Fruit fly (Drosophila melanogaster) whole organism, prepupa: ENCODE data around the gene ctp.
A peak's percentile ranks its signal among the peaks of the same experiment; 100 is the strongest.

Source experiments
- Blimp-1 ChIP-seq: fragments of 200-800 bp; sonication (Bioruptor generic); optimal IDR thresholded peaks from 3 replicates; lab custom pipeline; 2017; ENCODE audit warnings: missing biosample characterization, missing genetic modification characterization, mild to moderate bottlenecking, moderate library complexity, missing genetic modification reagents
- CG10631 ChIP-seq: fragments of 200-800 bp; sonication (Bioruptor generic); optimal IDR thresholded peaks from 2 replicates; lab custom pipeline; 2016; ENCODE audit warnings: missing biosample characterization, missing genetic modification characterization
- CG11294 ChIP-seq: fragments of 200-800 bp; sonication (Bioruptor generic); IDR thresholded peaks from 2 replicates; pipeline ENCODE4 v1.3.6; 2022; ENCODE audit warnings: missing biosample characterization, missing genetic modification characterization
- CG11762 ChIP-seq: fragments of 200-800 bp; sonication (Bioruptor generic); optimal IDR thresholded peaks from 3 replicates; lab custom pipeline; 2016; ENCODE audit warnings: missing biosample characterization, missing genetic modification characterization; ENCODE audit not compliant: insufficient read depth
- CG11902 ChIP-seq: fragments of 200-800 bp; sonication (Bioruptor generic); optimal IDR thresholded peaks from 3 replicates; lab custom pipeline; 2016; ENCODE audit warnings: missing biosample characterization, missing genetic modification characterization
- CG1621 ChIP-seq: fragments of 200-800 bp; sonication (Bioruptor generic); optimal IDR thresholded peaks from 3 replicates; lab custom pipeline; 2018; ENCODE audit warnings: missing biosample characterization, mild to moderate bottlenecking, missing genetic modification characterization
- CG16779 ChIP-seq: fragments of 200-800 bp; sonication (Bioruptor generic); optimal IDR thresholded peaks from 3 replicates; lab custom pipeline; 2017; ENCODE audit warnings: missing biosample characterization, mild to moderate bottlenecking, missing genetic modification characterization
- CG31627 ChIP-seq: fragments of 200-800 bp; sonication (Bioruptor generic); optimal IDR thresholded peaks from 3 replicates; lab custom pipeline; 2016; ENCODE audit warnings: missing biosample characterization, missing genetic modification characterization
- CG32006 ChIP-seq: fragments of 200-800 bp; sonication (Bioruptor generic); optimal IDR thresholded peaks from 3 replicates; lab custom pipeline; 2017; ENCODE audit warnings: missing biosample characterization, mild to moderate bottlenecking, missing genetic modification characterization
- CG34406 ChIP-seq: fragments of 200-800 bp; sonication (Bioruptor generic); optimal IDR thresholded peaks from 3 replicates; lab custom pipeline; 2016; ENCODE audit warnings: missing biosample characterization, missing genetic modification characterization
- CG3919 ChIP-seq: fragments of 200-800 bp; sonication (Bioruptor generic); optimal IDR thresholded peaks from 3 replicates; lab custom pipeline; 2016; ENCODE audit warnings: missing biosample characterization, missing genetic modification characterization
- CG4318 ChIP-seq: fragments of 200-800 bp; sonication (Bioruptor generic); optimal IDR thresholded peaks from 3 replicates; lab custom pipeline; 2017; ENCODE audit warnings: missing biosample characterization, mild to moderate bottlenecking, missing genetic modification characterization
- CG6163 ChIP-seq: fragments of 200-800 bp; sonication (Bioruptor generic); IDR thresholded peaks from 3 replicates; pipeline ENCODE4 v1.3.6; 2022; ENCODE audit warnings: missing biosample characterization, missing genetic modification characterization
- CG6276 ChIP-seq: fragments of 200-800 bp; sonication (Bioruptor generic); optimal IDR thresholded peaks from 2 replicates; lab custom pipeline; 2017; ENCODE audit warnings: missing biosample characterization, mild to moderate bottlenecking, missing genetic modification characterization
- CG6792 ChIP-seq: fragments of 200-800 bp; sonication (Bioruptor generic); optimal IDR thresholded peaks from 3 replicates; lab custom pipeline; 2016; ENCODE audit warnings: missing biosample characterization, missing genetic modification characterization
- CG6808 ChIP-seq: fragments of 200-800 bp; sonication (Bioruptor generic); optimal IDR thresholded peaks from 3 replicates; lab custom pipeline; 2017; ENCODE audit warnings: missing biosample characterization, missing genetic modification characterization, mild to moderate bottlenecking, moderate library complexity, missing genetic modification reagents
- CG6854 ChIP-seq: fragments of 200-800 bp; sonication (Bioruptor generic); optimal IDR thresholded peaks from 2 replicates; lab custom pipeline; 2017; ENCODE audit warnings: missing biosample characterization, mild to moderate bottlenecking, missing genetic modification characterization
- CG7368 ChIP-seq: fragments of 200-800 bp; sonication (Bioruptor generic); optimal IDR thresholded peaks from 3 replicates; lab custom pipeline; 2016; ENCODE audit warnings: missing biosample characterization, missing genetic modification characterization
- CG8119 ChIP-seq: fragments of 200-800 bp; sonication (Bioruptor generic); IDR thresholded peaks from 3 replicates; pipeline ENCODE4 v1.3.6; 2022; ENCODE audit warnings: missing biosample characterization, missing genetic modification characterization
- CG8319 ChIP-seq: fragments of 200-800 bp; sonication (Bioruptor generic); optimal IDR thresholded peaks from 3 replicates; lab custom pipeline; 2016; ENCODE audit warnings: missing biosample characterization, missing genetic modification characterization
- CG8632 ChIP-seq: fragments of 200-800 bp; sonication (Bioruptor generic); optimal IDR thresholded peaks from 3 replicates; lab custom pipeline; 2016; ENCODE audit warnings: missing biosample characterization, missing genetic modification characterization
- CG9139 ChIP-seq: fragments of 200-800 bp; sonication (Bioruptor generic); optimal IDR thresholded peaks from 3 replicates; lab custom pipeline; 2017; ENCODE audit warnings: missing biosample characterization, mild to moderate bottlenecking, missing genetic modification characterization
- Eip75B ChIP-seq: fragments of 200-800 bp; sonication (Bioruptor generic); optimal IDR thresholded peaks from 3 replicates; lab custom pipeline; 2016; ENCODE audit warnings: missing biosample characterization, missing genetic modification characterization
- Eip78C ChIP-seq: fragments of 200-800 bp; sonication (Bioruptor generic); peaks from one replicate; lab custom pipeline; 2016; ENCODE audit warnings: missing biosample characterization, missing genetic modification characterization
- Eip93F ChIP-seq: fragments of 200-800 bp; sonication (Bioruptor generic); optimal IDR thresholded peaks from 2 replicates; lab custom pipeline; 2016; ENCODE audit warnings: missing biosample characterization, mild to moderate bottlenecking, missing genetic modification characterization
- Ets21C ChIP-seq: fragments of 200-800 bp; sonication (Bioruptor generic); optimal IDR thresholded peaks from 3 replicates; lab custom pipeline; 2016; ENCODE audit warnings: missing biosample characterization, missing genetic modification characterization
- Ets96B ChIP-seq: fragments of 200-800 bp; optimal IDR thresholded peaks from 2 replicates; lab custom pipeline; 2019; ENCODE audit warnings: missing biosample characterization, mild to moderate bottlenecking, missing genetic modification characterization, moderate library complexity
- Gug ChIP-seq: fragments of 200-800 bp; sonication (Bioruptor generic); IDR thresholded peaks from 2 replicates; pipeline ENCODE4 v1.3.6; 2022; ENCODE audit warnings: missing biosample characterization, missing genetic modification characterization
- Hr38 ChIP-seq: sonication (Bioruptor generic); optimal IDR thresholded peaks from 2 replicates; lab custom pipeline; 2016; ENCODE audit warnings: missing biosample characterization, missing genetic modification characterization
- Hr39 ChIP-seq: fragments of 200-800 bp; sonication (Bioruptor generic); optimal IDR thresholded peaks from 2 replicates; lab custom pipeline; 2016; ENCODE audit warnings: missing biosample characterization, missing genetic modification characterization
- Hr4 ChIP-seq: fragments of 200-800 bp; sonication (Bioruptor generic); optimal IDR thresholded peaks from 3 replicates; lab custom pipeline; 2016; ENCODE audit warnings: missing biosample characterization, missing genetic modification characterization
- OdsH ChIP-seq: fragments of 200-800 bp; sonication (Bioruptor generic); optimal IDR thresholded peaks from 3 replicates; lab custom pipeline; 2016; ENCODE audit warnings: missing biosample characterization, missing genetic modification characterization
- Smox ChIP-seq: fragments of 200-800 bp; sonication (Bioruptor generic); optimal IDR thresholded peaks from 3 replicates; lab custom pipeline; 2016; ENCODE audit warnings: missing biosample characterization, missing genetic modification characterization
- Sox102F ChIP-seq: fragments of 200-800 bp; sonication (Bioruptor generic); optimal IDR thresholded peaks from 2 replicates; lab custom pipeline; 2016; ENCODE audit warnings: missing biosample characterization, mild to moderate bottlenecking, missing genetic modification characterization
- Sox14 ChIP-seq: fragments of 200-800 bp; sonication (Bioruptor generic); optimal IDR thresholded peaks from 3 replicates; lab custom pipeline; 2016; ENCODE audit warnings: missing biosample characterization, missing genetic modification characterization
- acj6 ChIP-seq: fragments of 200-800 bp; sonication (Bioruptor generic); optimal IDR thresholded peaks from 3 replicates; lab custom pipeline; 2016; ENCODE audit warnings: missing biosample characterization, missing genetic modification characterization
- cyc ChIP-seq: fragments of 200-800 bp; sonication (Bioruptor generic); optimal IDR thresholded peaks from 3 replicates; lab custom pipeline; 2016; ENCODE audit warnings: missing biosample characterization, missing genetic modification characterization
- dac ChIP-seq: fragments of 200-800 bp; sonication (Bioruptor generic); optimal IDR thresholded peaks from 2 replicates; lab custom pipeline; 2017; ENCODE audit warnings: missing biosample characterization, mild to moderate bottlenecking, missing genetic modification characterization
- dsx ChIP-seq: fragments of 200-800 bp; optimal IDR thresholded peaks from 3 replicates; lab custom pipeline; 2019; ENCODE audit warnings: missing biosample characterization, mild to moderate bottlenecking, missing genetic modification characterization, moderate library complexity; ENCODE audit not compliant: poor library complexity, severe bottlenecking
- eg ChIP-seq: fragments of 200-800 bp; sonication (Bioruptor generic); IDR thresholded peaks from 3 replicates; pipeline ENCODE4 v1.3.6; 2022; ENCODE audit warnings: missing biosample characterization, missing genetic modification characterization
- esn ChIP-seq: fragments of 200-800 bp; sonication (Bioruptor generic); optimal IDR thresholded peaks from 2 replicates; lab custom pipeline; 2016; ENCODE audit warnings: missing biosample characterization, mild to moderate bottlenecking, missing genetic modification characterization, moderate library complexity
- fd59A ChIP-seq: fragments of 200-800 bp; sonication (Bioruptor generic); optimal IDR thresholded peaks from 2 replicates; lab custom pipeline; 2017; ENCODE audit warnings: missing biosample characterization, mild to moderate bottlenecking, missing genetic modification characterization, missing genetic modification reagents
- fd85E ChIP-seq: fragments of 200-800 bp; sonication (Bioruptor generic); optimal IDR thresholded peaks from 3 replicates; lab custom pipeline; 2016; ENCODE audit warnings: missing biosample characterization, missing genetic modification characterization
- fkh ChIP-seq: fragments of 200-800 bp; sonication (Bioruptor generic); optimal IDR thresholded peaks from 3 replicates; lab custom pipeline; 2017; ENCODE audit warnings: missing biosample characterization, mild to moderate bottlenecking, missing genetic modification characterization, moderate library complexity
- lz ChIP-seq: fragments of 200-800 bp; sonication (Bioruptor generic); optimal IDR thresholded peaks from 3 replicates; lab custom pipeline; 2016; ENCODE audit warnings: missing biosample characterization, missing genetic modification characterization
- pdm3 ChIP-seq: fragments of 200-800 bp; sonication (Bioruptor generic); optimal IDR thresholded peaks from 3 replicates; lab custom pipeline; 2016; ENCODE audit warnings: missing biosample characterization, missing genetic modification characterization
- salr ChIP-seq, 2 experiments: fragments of 200-800 bp; sonication (Bioruptor generic); optimal IDR thresholded peaks; 3 replicates each; lab custom pipeline; 2016 to 2018; ENCODE audit warnings: missing biosample characterization in 2 of 2, missing genetic modification characterization in 2 of 2, mild to moderate bottlenecking in 1 of 2
- spab ChIP-seq: fragments of 200-800 bp; sonication (Bioruptor generic); optimal IDR thresholded peaks from 2 replicates; lab custom pipeline; 2017; ENCODE audit warnings: missing biosample characterization, mild to moderate bottlenecking, missing genetic modification characterization, missing genetic modification reagents
- svp ChIP-seq: fragments of 200-800 bp; sonication (Bioruptor generic); peaks from one replicate; lab custom pipeline; 2016; ENCODE audit warnings: missing biosample characterization, missing genetic modification characterization
- topi ChIP-seq: fragments of 200-800 bp; sonication (Bioruptor generic); optimal IDR thresholded peaks from 3 replicates; lab custom pipeline; 2016; ENCODE audit warnings: missing biosample characterization, missing genetic modification characterization
- vri ChIP-seq: fragments of 200-800 bp; sonication (Bioruptor generic); optimal IDR thresholded peaks from 3 replicates; lab custom pipeline; 2016; ENCODE audit warnings: missing biosample characterization, mild to moderate bottlenecking, missing genetic modification characterization

The ctp gene

DNA sequence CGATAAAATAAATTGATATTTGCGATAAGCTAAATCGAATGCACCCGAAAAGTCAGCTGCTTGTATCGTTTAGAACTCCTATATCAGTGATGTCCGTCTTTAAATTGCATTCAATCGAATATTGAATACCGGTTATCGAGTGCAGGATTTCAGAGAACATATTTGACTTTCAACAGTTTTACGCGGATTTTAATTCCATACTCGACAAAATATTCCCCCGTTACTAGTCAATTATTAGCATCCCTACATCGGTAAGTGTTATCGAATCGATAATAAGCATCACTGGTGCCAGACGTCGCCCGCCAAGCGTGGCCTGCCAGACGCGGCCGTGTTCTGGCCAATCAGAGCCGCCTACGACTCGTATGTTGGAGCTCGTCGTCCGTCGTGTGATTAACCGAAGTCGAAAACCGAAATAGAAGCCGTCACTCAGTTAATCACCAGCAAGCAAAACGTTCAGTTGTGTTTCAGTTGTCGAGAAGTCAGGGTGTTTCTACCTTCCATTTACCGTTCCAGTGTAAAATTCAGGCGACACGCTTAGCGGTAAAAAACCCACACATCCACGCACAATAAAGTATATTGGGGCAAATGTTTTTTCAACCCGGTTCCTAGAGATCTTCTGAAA lies at the start of gene ctp:
Gene ctp, plus strand, starts transcription at position 23 of the 622 bp plus-strand sequence.
- TF ChIP-seq Ets96B (tag; lab: Kevin White, UChicago): peak; percentile 15
- peak; percentile 44 for TF ChIP-seq acj6 (GFP tag; lab: Kevin White, UChicago)
- TF ChIP-seq Ets21C (GFP tag; lab: Kevin White, UChicago): no peak
- TF ChIP-seq fd85E (GFP tag; lab: Kevin White, UChicago): peak; percentile 16
- peak; percentile 43 for TF ChIP-seq CG31627 (GFP tag; lab: Kevin White, UChicago)
- TF ChIP-seq lz (GFP tag; lab: Kevin White, UChicago): peak; percentile 33
- peak; percentile 47 for TF ChIP-seq CG6854 (GFP tag; lab: Kevin White, UChicago)
- peak; percentile 29 for TF ChIP-seq CG6792
- TF ChIP-seq spab (GFP tag; lab: Kevin White, UChicago): no peak
- peak; percentile 60 for TF ChIP-seq vri (GFP tag; lab: Kevin White, UChicago)
- no peak for TF ChIP-seq CG11762 (GFP tag; lab: Kevin White, UChicago)
- TF ChIP-seq CG6808 (GFP tag; lab: Kevin White, UChicago): peak; percentile 34
- peak; percentile 60 for TF ChIP-seq esn (GFP tag; lab: Kevin White, UChicago)
- TF ChIP-seq eg: peak; percentile 52; the same call in 1 of the 3 replicates
- no peak for TF ChIP-seq CG1621 (tag; lab: Kevin White, UChicago)
- no peak for TF ChIP-seq Eip93F (GFP tag; lab: Kevin White, UChicago)
- peak; percentile 66 for TF ChIP-seq Eip78C (GFP tag; lab: Kevin White, UChicago)
- peak; percentile 59 for TF ChIP-seq Sox102F
- peak; percentile 35 for TF ChIP-seq CG3919 (GFP tag; lab: Kevin White, UChicago)
- no peak for TF ChIP-seq salr (GFP tag; optimal IDR thresholded peaks at IDR 0.05; lab: Kevin White, UChicago)
- no peak for TF ChIP-seq fd59A (GFP tag; lab: Kevin White, UChicago)
- TF ChIP-seq Hr39 (GFP tag; lab: Kevin White, UChicago): peak; percentile 43
- peak; percentile 18 for TF ChIP-seq cyc (GFP tag; lab: Kevin White, UChicago)
- peak; percentile 38 for TF ChIP-seq topi
- peak; percentile 43 for TF ChIP-seq OdsH (GFP tag; lab: Kevin White, UChicago)
- TF ChIP-seq Gug: 0 out of 2 replicates have a peak, but pooled peaks have one; percentile 10
- TF ChIP-seq CG8119: 0 out of 3 replicates have a peak, but pooled peaks have one; percentile 24
- TF ChIP-seq CG4318 (GFP tag; lab: Kevin White, UChicago): no peak
- no peak for TF ChIP-seq CG11294 (GFP tag; lab: Robert Waterston, UW)
- peak; percentile 46 for TF ChIP-seq Smox (GFP tag; lab: Kevin White, UChicago)
- TF ChIP-seq dac (GFP tag; lab: Kevin White, UChicago): no peak
- peak; percentile 68 for TF ChIP-seq pdm3 (GFP tag; lab: Kevin White, UChicago)
- no peak for TF ChIP-seq Blimp-1 (GFP tag; lab: Kevin White, UChicago)
- TF ChIP-seq CG6163: peak; percentile 56; the same call in 1 of the 3 replicates
- no peak for TF ChIP-seq CG9139 (GFP tag; lab: Kevin White, UChicago)
- peak; percentile 34 for TF ChIP-seq CG7368
- TF ChIP-seq CG8319 (GFP tag; lab: Kevin White, UChicago): peak; percentile 6
- TF ChIP-seq CG8632: no peak
- TF ChIP-seq Hr38 (GFP tag; lab: Kevin White, UChicago): no peak
- TF ChIP-seq CG16779 (tag; lab: Kevin White, UChicago): peak; percentile 63
- peak; percentile 6 for TF ChIP-seq Eip75B (GFP tag; lab: Kevin White, UChicago)
- TF ChIP-seq fkh (GFP tag; lab: Kevin White, UChicago): no peak
- TF ChIP-seq CG32006 (GFP tag; lab: Kevin White, UChicago): peak; percentile 32
- TF ChIP-seq CG34406 (GFP tag; lab: Kevin White, UChicago): no peak
- TF ChIP-seq CG10631: peak; percentile 36
- peak; percentile 20 for TF ChIP-seq Hr4
- peak; percentile 38 for TF ChIP-seq dsx
- no peak for TF ChIP-seq CG11902 (GFP tag; lab: Kevin White, UChicago)
- peak; percentile 32 for TF ChIP-seq Sox14 (GFP tag; lab: Kevin White, UChicago)
- no peak for TF ChIP-seq CG6276
- TF ChIP-seq svp (GFP tag; lab: Kevin White, UChicago): peak; percentile 67
